Worm (Caenorhabditis elegans) whole organism, L4/young adult: Measurements from ENCODE around the gene F02E11.2.
"Not testable (repeated sequence)": the region's sequence is repeated elsewhere in the genome, so short reads cannot be mapped to it uniquely, and the experiment has no call there.

Experiments
- W03F9.2 ChIP-seq: fragments of 150-350 bp; optimal IDR thresholded peaks from 2 replicates; lab custom pipeline; 2014; ENCODE audit warnings: missing biosample characterization, missing genetic modification characterization
- dao-5 ChIP-seq: sonication (generic microtip); optimal IDR thresholded peaks from 2 replicates; lab custom pipeline; 2016; ENCODE audit warnings: missing genotype, missing genetic modification characterization, moderate library complexity, missing compliant biosample characterization
- him-1 ChIP-seq: sonication (generic microtip); optimal IDR thresholded peaks from 2 replicates; lab custom pipeline; 2016; ENCODE audit warnings: missing genotype, missing genetic modification reagents, missing genetic modification characterization, missing compliant biosample characterization

Gene F02E11.2

ce11 chrII:3262504-3262903, at the start of gene F02E11.2:
Gene F02E11.2 (plus strand): TSS chrII:3262804.
- TF ChIP-seq him-1 (tag; lab: Kevin White, UChicago) (no peak), W03F9.2 (no peak), dao-5 (tag; lab: Kevin White, UChicago) (no peak)

ce11 chrII:3213898-3214297, 48.7 kb upstream of the F02E11.2 start, which contains the start of gene ZC239.4:
Gene ZC239.4 (plus strand): TSS chrII:3214198.
- TF ChIP-seq W03F9.2 (no peak), dao-5 (tag; lab: Kevin White, UChicago) (no peak), him-1 (tag; lab: Kevin White, UChicago) (no peak)

- TF ChIP-seq him-1 (tag; lab: Kevin White, UChicago); W03F9.2; dao-5 (tag; lab: Kevin White, UChicago): not testable (repeated sequence)
Measured at ce11 chrII:3215762-3216161, 46.8 kb upstream of the F02E11.2 start, which contains the start of gene ZC239.3. Gene ZC239.3 (plus strand): TSS chrII:3216062.

- TF ChIP-seq dao-5 (tag; lab: Kevin White, UChicago) (no peak), W03F9.2 (no peak), him-1 (tag; lab: Kevin White, UChicago) (no peak)
Measured at ce11 chrII:3220723-3221122, 41.9 kb upstream of the F02E11.2 start, which contains the start of gene ZC239.22. Gene ZC239.22 (minus strand): TSS chrII:3220823.

- TF ChIP-seq him-1 (tag; lab: Kevin White, UChicago) (no peak), dao-5 (tag; lab: Kevin White, UChicago) (no peak), W03F9.2 (no peak)
Measured at ce11 chrII:3221730-3222129, 40.9 kb upstream of the F02E11.2 start, which contains the start of gene ZC239.14. Gene ZC239.14 (minus strand): TSS chrII:3222034.

- no peak for TF ChIP-seq W03F9.2
- TF ChIP-seq dao-5 (tag; lab: Kevin White, UChicago) = no peak
- no peak for TF ChIP-seq him-1 (tag; lab: Kevin White, UChicago)
Measured at ce11 chrII:3222686-3223085, 39.9 kb upstream of the F02E11.2 start, which contains the start of gene ZC239.13. Gene ZC239.13 (minus strand): TSS chrII:3222839.

- TF ChIP-seq dao-5 (tag; lab: Kevin White, UChicago) (no peak), him-1 (tag; lab: Kevin White, UChicago) (no peak), W03F9.2 (no peak)
Measured at ce11 chrII:3224631-3225030, 38.0 kb upstream of the F02E11.2 start, which contains the start of gene ZC239.15. Gene ZC239.15 (minus strand): TSS chrII:3224731.

ce11 chrII:3225200-3225599, 37.4 kb upstream of the F02E11.2 start, which contains the start of gene ZC239.16:
Gene ZC239.16 (minus strand): TSS chrII:3225319.
- no peak for TF ChIP-seq him-1 (tag; lab: Kevin White, UChicago)

- TF ChIP-seq him-1 (tag; lab: Kevin White, UChicago) (no peak), W03F9.2 (no peak), dao-5 (tag; lab: Kevin White, UChicago) (no peak)
Measured at ce11 chrII:3225780-3226179, 36.8 kb upstream of the F02E11.2 start, which contains the start of gene ZC239.17. Gene ZC239.17 (minus strand): TSS chrII:3225880.

- TF ChIP-seq dao-5 (tag; lab: Kevin White, UChicago) = no peak
- TF ChIP-seq W03F9.2 = no peak
- no peak for TF ChIP-seq him-1 (tag; lab: Kevin White, UChicago)
Measured at ce11 chrII:3230422-3230821, 32.2 kb upstream of the F02E11.2 start, which contains the start of gene srh-297. Gene srh-297 (minus strand): TSS chrII:3230522.

ce11 chrII:3234725-3235124, 27.9 kb upstream of the F02E11.2 start, which contains the start of gene C17F4.8:
Gene C17F4.8 (minus strand): TSS chrII:3234825.
- no peak for TF ChIP-seq him-1 (tag; lab: Kevin White, UChicago)
- TF ChIP-seq dao-5 (tag; lab: Kevin White, UChicago) = no peak
- TF ChIP-seq W03F9.2 = no peak

ce11 chrII:3237038-3237521, 25.5 kb upstream of the F02E11.2 start, which contains the start of the genes srz-67 and C17F4.11:
Gene srz-67 (minus strand): TSS chrII:3237138.
Gene C17F4.11 (plus strand): TSS chrII:3237471.
- TF ChIP-seq dao-5 (tag; lab: Kevin White, UChicago) (no peak), W03F9.2 (no peak), him-1 (tag; lab: Kevin White, UChicago) (no peak)

ce11 chrII:3240207-3240606, 22.4 kb upstream of the F02E11.2 start, which contains the start of gene C17F4.3:
Gene C17F4.3 (plus strand): TSS chrII:3240507.
- no peak for TF ChIP-seq dao-5 (tag; lab: Kevin White, UChicago)
- TF ChIP-seq him-1 (tag; lab: Kevin White, UChicago) = no peak
- TF ChIP-seq W03F9.2 = no peak

- TF ChIP-seq W03F9.2 (no peak), him-1 (tag; lab: Kevin White, UChicago) (no peak), dao-5 (tag; lab: Kevin White, UChicago) (no peak)
Measured at ce11 chrII:3241842-3242241, 20.8 kb upstream of the F02E11.2 start.
